Worm (Caenorhabditis elegans) whole organism, L1 larva: ENCODE results near the gene T13C2.3.
A peak's percentile ranks its signal among the peaks of the same experiment; 100 is the strongest.

ENCODE experiments used
- C04F5.9 ChIP-seq: sonication (generic microtip); optimal IDR thresholded peaks from 2 replicates; lab custom pipeline; 2016; ENCODE audit warnings: missing genetic modification characterization, missing compliant biosample characterization
- C16A3.4 ChIP-seq: fragments of 150-350 bp; optimal IDR thresholded peaks from 2 replicates; lab custom pipeline; 2014; ENCODE audit warnings: missing biosample characterization, missing genetic modification characterization
- C34B4.2 ChIP-seq: sonication (generic microtip); optimal IDR thresholded peaks from 2 replicates; lab custom pipeline; 2017; ENCODE audit warnings: mild to moderate bottlenecking, missing genetic modification characterization, missing compliant biosample characterization
- F16B12.6 ChIP-seq: fragments of 150-350 bp; optimal IDR thresholded peaks from 2 replicates; lab custom pipeline; 2014; ENCODE audit warnings: missing biosample characterization, missing genetic modification characterization
- aha-1 ChIP-seq: fragments of 150-350 bp; optimal IDR thresholded peaks from 2 replicates; lab custom pipeline; 2014; ENCODE audit warnings: missing biosample characterization, missing genetic modification characterization
- alr-1 ChIP-seq: fragments of 200-800 bp; sonication (Bioruptor generic); optimal IDR thresholded peaks from 2 replicates; lab custom pipeline; 2018; ENCODE audit warnings: borderline replicate concordance, mild to moderate bottlenecking, missing genetic modification characterization, missing compliant biosample characterization
- ama-1 ChIP-seq: fragments of 150-350 bp; optimal IDR thresholded peaks from 2 replicates; lab custom pipeline; 2014
- blmp-1 ChIP-seq: fragments of 150-350 bp; optimal IDR thresholded peaks from 2 replicates; lab custom pipeline; 2014; ENCODE audit warnings: missing biosample characterization, missing genetic modification characterization
- ceh-8 ChIP-seq: fragments of 200-800 bp; sonication (Bioruptor generic); optimal IDR thresholded peaks from 2 replicates; lab custom pipeline; 2018; ENCODE audit warnings: mild to moderate bottlenecking, missing genetic modification characterization, moderate library complexity, missing compliant biosample characterization
- ceh-82 ChIP-seq, 3 experiments: fragments of 150-350 bp in 1 of 3; sonication (generic microtip) in 2 of 3; optimal IDR thresholded peaks; 2 replicates each; lab custom pipeline; 2014 to 2017; ENCODE audit warnings: missing biosample characterization in 3 of 3, missing genetic modification characterization in 3 of 3
- ceh-88 ChIP-seq: fragments of 200-800 bp; sonication (Bioruptor generic); IDR thresholded peaks from 2 replicates; pipeline ENCODE4 v1.3.6; 2022; ENCODE audit warnings: missing genetic modification characterization, missing compliant biosample characterization
- efl-1 ChIP-seq, 4 experiments: fragments of 150-350 bp; optimal IDR thresholded peaks in 3 of 4; peaks in 1 of 4; 1 replicate in 1 of 4; 2 replicates in 3 of 4; lab custom pipeline; 2014; ENCODE audit warnings: missing biosample characterization in 2 of 4, missing genetic modification characterization in 2 of 4, missing genetic modification reagents in 2 of 4
- elt-3 ChIP-seq, 6 experiments: fragments of 150-350 bp in 1 of 6; sonication (generic microtip); optimal IDR thresholded peaks; 2 replicates each; lab custom pipeline; 2017 to 2018; ENCODE audit warnings: missing biosample characterization in 6 of 6, missing genetic modification characterization in 6 of 6, inconsistent platforms in 1 of 6
- fkh-10 ChIP-seq: sonication (generic microtip); optimal IDR thresholded peaks from 2 replicates; lab custom pipeline; 2017; ENCODE audit warnings: missing biosample characterization, missing genetic modification reagents, missing genetic modification characterization
- fkh-4 ChIP-seq: sonication (generic microtip); optimal IDR thresholded peaks from 2 replicates; lab custom pipeline; 2016; ENCODE audit warnings: missing compliant biosample characterization, missing genetic modification characterization, borderline replicate concordance
- fkh-8 ChIP-seq: sonication (generic microtip); optimal IDR thresholded peaks from 2 replicates; lab custom pipeline; 2016; ENCODE audit warnings: mild to moderate bottlenecking, missing genetic modification characterization, missing compliant biosample characterization
- fos-1 ChIP-seq: fragments of 150-350 bp; optimal IDR thresholded peaks from 2 replicates; lab custom pipeline; 2014; ENCODE audit warnings: missing biosample characterization, missing genetic modification characterization
- hlh-4 ChIP-seq: sonication (generic microtip); optimal IDR thresholded peaks from 2 replicates; lab custom pipeline; 2016; ENCODE audit warnings: mild to moderate bottlenecking, missing genetic modification characterization, missing compliant biosample characterization
- hpl-2 ChIP-seq: fragments of 150-350 bp; optimal IDR thresholded peaks from 2 replicates; lab custom pipeline; 2014; ENCODE audit warnings: missing biosample characterization, missing genetic modification reagents, missing genetic modification characterization
- irx-1 ChIP-seq: sonication (generic microtip); optimal IDR thresholded peaks from 2 replicates; lab custom pipeline; 2016; ENCODE audit warnings: missing genetic modification characterization, missing compliant biosample characterization
- jun-1 ChIP-seq: fragments of 150-350 bp; optimal IDR thresholded peaks from 2 replicates; lab custom pipeline; 2014; ENCODE audit warnings: missing biosample characterization, missing genetic modification reagents, missing genetic modification characterization
- lin-14 ChIP-seq: fragments of 200-800 bp; sonication (Bioruptor generic); optimal IDR thresholded peaks from 2 replicates; lab custom pipeline; 2018; ENCODE audit warnings: mild to moderate bottlenecking, missing genetic modification characterization, moderate library complexity, missing compliant biosample characterization
- lsy-2 ChIP-seq, 2 experiments: fragments of 150-350 bp; optimal IDR thresholded peaks; 2 replicates each; lab custom pipeline; 2014; ENCODE audit warnings: missing biosample characterization in 2 of 2, missing genetic modification characterization in 2 of 2
- mab-9 ChIP-seq: fragments of 200-800 bp; sonication (Bioruptor generic); IDR thresholded peaks from 2 replicates; pipeline ENCODE4 v1.3.6; 2022; ENCODE audit warnings: missing genetic modification reagents, missing genetic modification characterization, missing compliant biosample characterization
- mdl-1 ChIP-seq, 2 experiments: fragments of 150-350 bp; optimal IDR thresholded peaks; 2 replicates each; lab custom pipeline; 2014 to 2017; ENCODE audit warnings: missing biosample characterization in 2 of 2, missing genetic modification characterization in 2 of 2, inconsistent platforms in 1 of 2
- mef-2 ChIP-seq: fragments of 150-350 bp; optimal IDR thresholded peaks from 2 replicates; lab custom pipeline; 2014; ENCODE audit warnings: missing biosample characterization, missing genetic modification characterization
- mep-1 ChIP-seq: fragments of 150-350 bp; optimal IDR thresholded peaks from 2 replicates; lab custom pipeline; 2014; ENCODE audit warnings: missing biosample characterization, missing genetic modification characterization
- nhr-19 ChIP-seq: fragments of 200-800 bp; sonication (Bioruptor generic); conservative IDR thresholded peaks from 2 replicates; pipeline ENCODE4 v1.3.6; 2022; ENCODE audit warnings: missing genetic modification characterization, missing compliant biosample characterization
- nhr-20 ChIP-seq: sonication (generic microtip); optimal IDR thresholded peaks from 2 replicates; lab custom pipeline; 2016; ENCODE audit warnings: mild to moderate bottlenecking, missing genetic modification characterization, missing compliant biosample characterization
- nhr-47 ChIP-seq: sonication (generic microtip); optimal IDR thresholded peaks from 2 replicates; lab custom pipeline; 2016; ENCODE audit warnings: mild to moderate bottlenecking, missing genetic modification characterization, moderate library complexity, missing compliant biosample characterization
- nhr-71 ChIP-seq: sonication (generic microtip); optimal IDR thresholded peaks from 2 replicates; lab custom pipeline; 2016; ENCODE audit warnings: mild to moderate bottlenecking, missing genetic modification characterization, moderate library complexity, missing compliant biosample characterization
- nhr-76 ChIP-seq: sonication (generic microtip); optimal IDR thresholded peaks from 2 replicates; lab custom pipeline; 2017; ENCODE audit warnings: missing biosample characterization, missing genetic modification characterization
- nhr-84 ChIP-seq: sonication (generic microtip); optimal IDR thresholded peaks from 2 replicates; lab custom pipeline; 2017; ENCODE audit warnings: missing biosample characterization, missing genetic modification characterization
- nhr-85 ChIP-seq: sonication (generic microtip); peaks from one replicate; lab custom pipeline; 2016; ENCODE audit warnings: missing genetic modification characterization, inconsistent platforms, missing compliant biosample characterization
- pag-3 ChIP-seq: sonication (generic microtip); optimal IDR thresholded peaks from 2 replicates; lab custom pipeline; 2017; ENCODE audit warnings: missing genetic modification characterization, mild to moderate bottlenecking, missing compliant biosample characterization, antibody characterized with exemption, borderline replicate concordance; ENCODE audit not compliant: insufficient read depth
- pqm-1 ChIP-seq: sonication (generic microtip); optimal IDR thresholded peaks from 3 replicates; lab custom pipeline; 2017; ENCODE audit warnings: missing biosample characterization, missing genetic modification characterization
- rnt-1 ChIP-seq: sonication (generic microtip); optimal IDR thresholded peaks from 2 replicates; lab custom pipeline; 2016; ENCODE audit warnings: mild to moderate bottlenecking, missing genetic modification characterization, moderate library complexity, missing compliant biosample characterization
- skn-1 ChIP-seq: fragments of 150-350 bp; optimal IDR thresholded peaks from 2 replicates; lab custom pipeline; 2014; ENCODE audit warnings: missing biosample characterization, missing genetic modification characterization
- snu-23 ChIP-seq: sonication (generic microtip); optimal IDR thresholded peaks from 2 replicates; lab custom pipeline; 2016; ENCODE audit warnings: missing genetic modification characterization, missing compliant biosample characterization
- sox-4 ChIP-seq: sonication (generic microtip); optimal IDR thresholded peaks from 2 replicates; lab custom pipeline; 2016; ENCODE audit warnings: missing genetic modification characterization, missing compliant biosample characterization
- sup-37 ChIP-seq: fragments of 200-800 bp; sonication (Bioruptor generic); optimal IDR thresholded peaks from 2 replicates; lab custom pipeline; 2018; ENCODE audit warnings: mild to moderate bottlenecking, missing genetic modification characterization, missing compliant biosample characterization
- tlp-1 ChIP-seq: fragments of 150-350 bp; optimal IDR thresholded peaks from 2 replicates; lab custom pipeline; 2014; ENCODE audit warnings: missing biosample characterization, missing genetic modification characterization
- unc-130 ChIP-seq: fragments of 150-350 bp; optimal IDR thresholded peaks from 2 replicates; lab custom pipeline; 2017; ENCODE audit warnings: missing biosample characterization, missing genetic modification characterization, inconsistent platforms
- vab-15 ChIP-seq: sonication (generic microtip); optimal IDR thresholded peaks from 2 replicates; lab custom pipeline; 2017; ENCODE audit warnings: missing genotype, mild to moderate bottlenecking, missing genetic modification characterization, missing compliant biosample characterization
- xbp-1 ChIP-seq: sonication (generic microtip); optimal IDR thresholded peaks from 2 replicates; lab custom pipeline; 2016; ENCODE audit warnings: missing genetic modification characterization, missing compliant biosample characterization
- zip-4 ChIP-seq: fragments of 200-800 bp; sonication (Bioruptor generic); optimal IDR thresholded peaks from 2 replicates; lab custom pipeline; 2018; ENCODE audit warnings: mild to moderate bottlenecking, missing genetic modification characterization, moderate library complexity, missing compliant biosample characterization
- ztf-11 ChIP-seq, 2 experiments: sonication (generic microtip); optimal IDR thresholded peaks; 2 replicates each; lab custom pipeline; 2016 to 2017; ENCODE audit warnings: missing genetic modification characterization in 2 of 2, missing biosample characterization in 1 of 2, missing compliant biosample characterization in 1 of 2

Gene T13C2.3

ce11 chrII:6840663-6841062 is 51.6 kb downstream of the T13C2.3 start:
- TF ChIP-seq ceh-88 (GFP tag; lab: Robert Waterston, UW) = no peak
- TF ChIP-seq C16A3.4 (tag; lab: Kevin White, UChicago) = no peak
- TF ChIP-seq efl-1 (optimal IDR thresholded peaks at IDR 0.05; lab: Kevin White, UChicago) = no peak
- no peak for TF ChIP-seq efl-1 (GFP tag; optimal IDR thresholded peaks at IDR 0.05 in 1 of 2; lab: Kevin White, UChicago)
- TF ChIP-seq jun-1 (tag; lab: Kevin White, UChicago) = no peak
- no peak for TF ChIP-seq nhr-20
- no peak for TF ChIP-seq nhr-47 (tag; lab: Kevin White, UChicago)
- TF ChIP-seq hlh-4 (tag; lab: Kevin White, UChicago) = no peak
- TF ChIP-seq unc-130 (tag; lab: Kevin White, UChicago) = no peak
- no peak for TF ChIP-seq ceh-8 (GFP tag; lab: Kevin White, UChicago)
- no peak for TF ChIP-seq ceh-82 (tag; optimal IDR thresholded peaks at IDR 0.05; lab: Kevin White, UChicago)
- TF ChIP-seq fkh-4 (tag; lab: Kevin White, UChicago) = no peak

ce11 chrII:6841102-6841501 is 52.1 kb downstream of the T13C2.3 start:
- peak; percentile 54 for TF ChIP-seq rnt-1 (tag; lab: Kevin White, UChicago)
- TF ChIP-seq skn-1 (tag; lab: Kevin White, UChicago) = no peak
- no peak for TF ChIP-seq tlp-1 (tag; lab: Kevin White, UChicago)
- no peak for TF ChIP-seq irx-1 (tag; lab: Kevin White, UChicago)
- TF ChIP-seq C04F5.9 (tag; lab: Kevin White, UChicago) = no peak
- TF ChIP-seq nhr-85 (tag; lab: Kevin White, UChicago) = peak; percentile 82
- TF ChIP-seq snu-23 = peak; percentile 18
- TF ChIP-seq mef-2 (tag; lab: Kevin White, UChicago) = no peak
- TF ChIP-seq zip-4 = no peak
- TF ChIP-seq pag-3 (tag; lab: Kevin White, UChicago) = no peak
- TF ChIP-seq nhr-76 (tag; lab: Kevin White, UChicago) = no peak
- TF ChIP-seq ama-1 = no peak
- no peak for TF ChIP-seq alr-1 (tag; lab: Kevin White, UChicago)
- peak; percentile 25 for TF ChIP-seq mep-1 (tag; lab: Kevin White, UChicago)
- TF ChIP-seq C16A3.4 (tag; lab: Kevin White, UChicago) = no peak
- peak; percentile 95 for TF ChIP-seq blmp-1 (tag; lab: Kevin White, UChicago)
- TF ChIP-seq sox-4 (tag; lab: Kevin White, UChicago) = no peak
- TF ChIP-seq mdl-1 (tag; optimal IDR thresholded peaks at IDR 0.05; lab: Kevin White, UChicago) = no peak
- no peak for TF ChIP-seq mab-9 (GFP tag; lab: Robert Waterston, UW)
- no peak for TF ChIP-seq vab-15 (tag; lab: Kevin White, UChicago)
- TF ChIP-seq pqm-1 (tag; lab: Kevin White, UChicago) = no peak
- TF ChIP-seq nhr-84 = no peak
- no peak for TF ChIP-seq fkh-10 (GFP tag; lab: Kevin White, UChicago)
- TF ChIP-seq sup-37 (GFP tag; lab: Kevin White, UChicago) = no peak
- TF ChIP-seq F16B12.6 (tag; lab: Kevin White, UChicago) = no peak
- TF ChIP-seq hpl-2 (GFP tag; lab: Kevin White, UChicago) = no peak
- no peak for TF ChIP-seq xbp-1 (tag; lab: Kevin White, UChicago)
- TF ChIP-seq fos-1 (tag; lab: Kevin White, UChicago) = no peak
- TF ChIP-seq ztf-11 (tag; optimal IDR thresholded peaks at IDR 0.05; lab: Kevin White, UChicago) = no peak
- no peak for TF ChIP-seq C34B4.2
- peak; percentile 40 for TF ChIP-seq nhr-20
- no peak for TF ChIP-seq ceh-82 (tag; optimal IDR thresholded peaks at IDR 0.05; lab: Kevin White, UChicago)
- peak; percentile 19; the same call in 1 of the 2 replicates for TF ChIP-seq nhr-19 (GFP tag; lab: Robert Waterston, UW)
- no peak for TF ChIP-seq aha-1
- peak in 1 of 2 experiments; percentile 52 for TF ChIP-seq lsy-2 (tag; optimal IDR thresholded peaks at IDR 0.05; lab: Kevin White, UChicago)
- peak; percentile 68 for TF ChIP-seq nhr-71 (tag; lab: Kevin White, UChicago)
- no peak for TF ChIP-seq fkh-8
- peak; percentile 83 for TF ChIP-seq lin-14 (GFP tag; lab: Kevin White, UChicago)
- TF ChIP-seq elt-3 (tag; optimal IDR thresholded peaks at IDR 0.05; lab: Kevin White, UChicago) = peak in 2 of 6 experiments; percentile 25 to 53
